Worm (Caenorhabditis elegans): ENCODE data around the gene panl-2.

Gene panl-2

ce11 chrIII:7002143-7002542 is 34.2 kb upstream of the panl-2 start:
- TF ChIP-seq Y22D7AL.16 (tag; optimal IDR thresholded peaks at IDR 0.05) (no peak), sox-4 (tag; optimal IDR thresholded peaks at IDR 0.05) (no peak), pha-4 (tag; optimal IDR thresholded peaks at IDR 0.05) (no peak), fkh-10 (GFP tag; optimal IDR thresholded peaks at IDR 0.05) (no peak), npax-4 (tag; optimal IDR thresholded peaks at IDR 0.05) (no peak), ceh-30 (tag; optimal IDR thresholded peaks at IDR 0.05) (no peak), hlh-15 (tag; optimal IDR thresholded peaks at IDR 0.05) (no peak), unc-3 (GFP tag; conservative IDR thresholded peaks at IDR 0.05) (no peak), unc-3 (tag; optimal IDR thresholded peaks at IDR 0.05) (no peak), rnt-1 (tag; optimal IDR thresholded peaks at IDR 0.05) (no peak), pag-3 (tag; optimal IDR thresholded peaks at IDR 0.05; ENCODE audit: borderline replicate concordance) (no peak)

DNA sequence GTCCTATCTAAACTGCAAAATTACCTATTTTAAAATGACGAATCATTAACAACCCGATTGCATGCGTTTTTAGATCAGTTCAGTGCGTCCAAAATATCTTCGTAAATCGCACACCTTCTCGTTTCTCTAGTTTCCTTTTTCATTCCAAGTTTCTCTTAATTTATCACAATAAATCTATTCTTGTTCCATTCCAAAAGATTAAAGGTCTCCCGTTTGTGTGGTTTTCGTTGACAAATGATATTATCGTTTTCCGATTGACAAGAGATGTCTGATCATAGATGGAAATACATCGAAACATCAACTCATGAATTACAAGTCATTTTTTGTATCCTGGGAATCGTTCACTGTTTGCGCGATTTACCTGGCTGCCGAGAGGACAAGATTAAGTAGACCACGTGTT is 25.2 kb upstream of the panl-2 start:
- TF ChIP-seq ahr-1 (tag; optimal IDR thresholded peaks at IDR 0.05) = no peak
- no peak for TF ChIP-seq nfya-1 (tag; optimal IDR thresholded peaks at IDR 0.05)
- no peak for TF ChIP-seq pqm-1 (tag; optimal IDR thresholded peaks at IDR 0.05)
- TF ChIP-seq ceh-9 (tag; optimal IDR thresholded peaks at IDR 0.05) = no peak
- no peak for TF ChIP-seq ceh-19 (GFP tag; optimal IDR thresholded peaks at IDR 0.05)
- no peak for TF ChIP-seq ref-2 (tag; optimal IDR thresholded peaks at IDR 0.05)
- TF ChIP-seq pha-2 (tag; optimal IDR thresholded peaks at IDR 0.05) = no peak
- TF ChIP-seq ceh-31 (tag; optimal IDR thresholded peaks at IDR 0.05) = no peak
- TF ChIP-seq dmd-4 (tag; optimal IDR thresholded peaks at IDR 0.05; ENCODE audit: borderline replicate concordance) = no peak
- TF ChIP-seq ets-4 (tag; optimal IDR thresholded peaks at IDR 0.05) = no peak
- no peak for TF ChIP-seq hlh-13 (GFP tag; optimal IDR thresholded peaks at IDR 0.05)
- no peak for TF ChIP-seq T23F11.4 (GFP tag; optimal IDR thresholded peaks at IDR 0.05)
- TF ChIP-seq ceh-14 (tag; optimal IDR thresholded peaks at IDR 0.05) = no peak
- TF ChIP-seq ceh-6 (GFP tag; optimal IDR thresholded peaks at IDR 0.05) = no peak
- TF ChIP-seq unc-42 (tag; optimal IDR thresholded peaks at IDR 0.05) = no peak
- no peak for TF ChIP-seq ttx-3 (tag; optimal IDR thresholded peaks at IDR 0.05)
- TF ChIP-seq rnt-1 (tag; optimal IDR thresholded peaks at IDR 0.05) = no peak
- no peak for TF ChIP-seq ceh-22 (tag; optimal IDR thresholded peaks at IDR 0.05)
- TF ChIP-seq pag-3 (tag; optimal IDR thresholded peaks at IDR 0.05; ENCODE audit: borderline replicate concordance) = no peak

DNA sequence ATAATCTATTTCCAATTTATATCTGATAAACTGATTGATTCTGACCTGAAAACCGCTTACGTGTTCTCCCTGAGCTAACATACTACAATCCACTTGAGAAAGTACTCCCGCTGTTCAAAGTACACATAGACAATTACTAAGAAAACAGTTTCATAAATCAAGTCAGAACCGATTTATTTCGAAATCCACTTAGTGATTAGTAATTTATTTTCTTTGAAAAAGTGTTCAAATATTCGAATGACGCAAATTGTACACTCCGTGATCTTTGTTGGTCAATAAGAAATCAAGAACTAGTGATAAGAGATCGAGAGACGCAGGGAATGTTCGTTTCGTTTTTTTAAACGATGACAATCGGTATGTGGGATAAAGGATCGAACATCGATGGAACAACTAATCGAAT is 24.6 kb upstream of the panl-2 start:
- TF ChIP-seq fax-1 (tag; optimal IDR thresholded peaks at IDR 0.05) (no peak), lin-11 (tag; optimal IDR thresholded peaks at IDR 0.05) (no peak), Y22D7AL.16 (tag; optimal IDR thresholded peaks at IDR 0.05) (no peak), ceh-34 (tag; optimal IDR thresholded peaks at IDR 0.05) (no peak), tbx-7 (tag; optimal IDR thresholded peaks at IDR 0.05) (no peak), sdc-2 (tag; optimal IDR thresholded peaks at IDR 0.05) (no peak), K09A11.1 (tag; optimal IDR thresholded peaks at IDR 0.05; ENCODE audit: insufficient read depth) (no peak), zip-5 (tag; optimal IDR thresholded peaks at IDR 0.05) (no peak), nfya-1 (tag; optimal IDR thresholded peaks at IDR 0.05) (no peak), pag-3 (tag; optimal IDR thresholded peaks at IDR 0.05; ENCODE audit: borderline replicate concordance) (no peak), dmd-4 (tag; optimal IDR thresholded peaks at IDR 0.05; ENCODE audit: borderline replicate concordance) (no peak), ceh-22 (tag; optimal IDR thresholded peaks at IDR 0.05) (no peak), sox-2 (GFP tag; IDR thresholded peaks at IDR 0.05) (no peak), odd-2 (tag; optimal IDR thresholded peaks at IDR 0.05) (no peak), sox-4 (tag; optimal IDR thresholded peaks at IDR 0.05) (no peak), che-1 (tag; optimal IDR thresholded peaks at IDR 0.05) (no peak), npax-4 (tag; optimal IDR thresholded peaks at IDR 0.05) (no peak), nhr-11 (tag; optimal IDR thresholded peaks at IDR 0.05) (no peak), T23F11.4 (GFP tag; optimal IDR thresholded peaks at IDR 0.05) (no peak), ceh-18 (tag; optimal IDR thresholded peaks at IDR 0.05) (no peak)

Measured in whole organism, late embryonic.